Worm (Caenorhabditis elegans) whole organism, L4 larva: Measurements from ENCODE around the gene C05E11.7.

Experiments
- F10B5.3 ChIP-seq: sonication (generic microtip); optimal IDR thresholded peaks from 2 replicates; lab custom pipeline; 2016; ENCODE audit warnings: mild to moderate bottlenecking, missing genetic modification characterization, missing compliant biosample characterization
- F26F4.8 ChIP-seq: fragments of 200-800 bp; sonication (Bioruptor generic); conservative IDR thresholded peaks from 2 replicates; pipeline ENCODE4 v1.3.6; 2022; ENCODE audit warnings: missing genetic modification characterization, missing compliant biosample characterization
- F37D6.2 ChIP-seq: sonication (generic microtip); optimal IDR thresholded peaks from 2 replicates; lab custom pipeline; 2016; ENCODE audit warnings: mild to moderate bottlenecking, missing genetic modification characterization, missing compliant biosample characterization
- F49E8.2 ChIP-seq: sonication (generic microtip); optimal IDR thresholded peaks from 2 replicates; lab custom pipeline; 2016; ENCODE audit warnings: missing compliant biosample characterization, mild to moderate bottlenecking, missing genetic modification characterization, borderline replicate concordance
- R02D3.7 ChIP-seq: fragments of 150-350 bp; sonication (generic microtip); optimal IDR thresholded peaks from 3 replicates; lab custom pipeline; 2014; ENCODE audit warnings: missing biosample characterization, missing genetic modification characterization
- T20F7.1 ChIP-seq: fragments of 200-800 bp; sonication (Bioruptor generic); optimal IDR thresholded peaks from 2 replicates; lab custom pipeline; 2018; ENCODE audit warnings: mild to moderate bottlenecking, missing genetic modification characterization, missing compliant biosample characterization
- T26A8.4 ChIP-seq: fragments of 200-800 bp; sonication (Bioruptor generic); IDR thresholded peaks from 2 replicates; pipeline ENCODE4 v1.3.6; 2022; ENCODE audit warnings: missing genetic modification characterization, missing compliant biosample characterization
- Y48G9A.11 ChIP-seq: fragments of 200-800 bp; sonication (Bioruptor generic); IDR thresholded peaks from 2 replicates; pipeline ENCODE4 v1.3.6; 2022; ENCODE audit warnings: missing genetic modification reagents, missing genetic modification characterization, missing compliant biosample characterization
- aha-1 ChIP-seq: fragments of 150-350 bp; peaks from one replicate; lab custom pipeline; 2014; ENCODE audit warnings: missing biosample characterization, missing genetic modification characterization
- ama-1 ChIP-seq: fragments of 150-350 bp; optimal IDR thresholded peaks from 2 replicates; lab custom pipeline; 2014; ENCODE audit warnings: inconsistent platforms, mixed read lengths
- ceh-32 ChIP-seq: sonication (generic microtip); optimal IDR thresholded peaks from 2 replicates; lab custom pipeline; 2016; ENCODE audit warnings: mild to moderate bottlenecking, missing genetic modification characterization, missing compliant biosample characterization; ENCODE audit not compliant: poor library complexity
- ceh-44 ChIP-seq: fragments of 200-800 bp; sonication (Bioruptor generic); IDR thresholded peaks from 2 replicates; pipeline ENCODE4 v1.3.6; 2022; ENCODE audit warnings: missing genetic modification reagents, missing genetic modification characterization, missing compliant biosample characterization
- ceh-82 ChIP-seq: sonication (generic microtip); optimal IDR thresholded peaks from 2 replicates; lab custom pipeline; 2017; ENCODE audit warnings: missing biosample characterization, missing genetic modification characterization
- ces-1 ChIP-seq: fragments of 150-350 bp; sonication (generic microtip); optimal IDR thresholded peaks from 4 replicates; lab custom pipeline; 2014; ENCODE audit warnings: missing biosample characterization, missing genetic modification reagents, missing genetic modification characterization
- ctbp-1 ChIP-seq: fragments of 200-800 bp; sonication (Bioruptor generic); IDR thresholded peaks from 2 replicates; pipeline ENCODE4 v1.3.6; 2022; ENCODE audit warnings: missing genetic modification reagents, missing genetic modification characterization, missing compliant biosample characterization
- daf-16 ChIP-seq, 3 experiments: sonication (generic microtip); optimal IDR thresholded peaks; 2 replicates each; lab custom pipeline; 2016 to 2017; ENCODE audit warnings: missing genetic modification characterization in 3 of 3, missing genetic modification reagents in 3 of 3, mild to moderate bottlenecking in 2 of 3, missing compliant biosample characterization in 2 of 3, missing biosample characterization in 1 of 3, moderate library complexity in 1 of 3
- dmd-9 ChIP-seq: fragments of 200-800 bp; sonication (Bioruptor generic); IDR thresholded peaks from 2 replicates; pipeline ENCODE4 v1.3.6; 2022; ENCODE audit warnings: missing genetic modification reagents, missing genetic modification characterization, missing compliant biosample characterization
- egl-43 ChIP-seq: fragments of 200-800 bp; sonication (Bioruptor generic); IDR thresholded peaks from 2 replicates; pipeline ENCODE4 v1.3.6; 2022; ENCODE audit warnings: missing genetic modification reagents, missing genetic modification characterization, missing compliant biosample characterization
- fkh-10 ChIP-seq: fragments of 150-350 bp; optimal IDR thresholded peaks from 2 replicates; lab custom pipeline; 2014; ENCODE audit warnings: missing biosample characterization, missing genetic modification reagents, missing genetic modification characterization
- fos-1 ChIP-seq: fragments of 150-350 bp; optimal IDR thresholded peaks from 2 replicates; lab custom pipeline; 2014; ENCODE audit warnings: missing biosample characterization, missing genetic modification characterization
- hif-1 ChIP-seq, 2 experiments: sonication (generic microtip); optimal IDR thresholded peaks; 2 replicates each; lab custom pipeline; 2016 to 2017; ENCODE audit warnings: missing compliant biosample characterization in 2 of 2, missing genetic modification characterization in 2 of 2, missing genetic modification reagents in 2 of 2, missing genotype in 2 of 2, mild to moderate bottlenecking in 1 of 2
- hlh-11 ChIP-seq: fragments of 200-800 bp; sonication (Bioruptor generic); optimal IDR thresholded peaks from 2 replicates; lab custom pipeline; 2018; ENCODE audit warnings: mild to moderate bottlenecking, missing genetic modification characterization, missing compliant biosample characterization
- hlh-30 ChIP-seq: sonication (generic microtip); optimal IDR thresholded peaks from 2 replicates; lab custom pipeline; 2017; ENCODE audit warnings: antibody characterized with exemption, mild to moderate bottlenecking, missing genetic modification characterization, missing compliant biosample characterization; ENCODE audit not compliant: insufficient read depth
- hmg-1.1 ChIP-seq: fragments of 200-800 bp; sonication (Bioruptor generic); IDR thresholded peaks from 2 replicates; pipeline ENCODE4 v1.3.6; 2022; ENCODE audit warnings: missing genetic modification reagents, missing genetic modification characterization, missing compliant biosample characterization
- lim-7 ChIP-seq: fragments of 200-800 bp; sonication (Bioruptor generic); IDR thresholded peaks from 2 replicates; pipeline ENCODE4 v1.3.6; 2022; ENCODE audit warnings: missing genetic modification characterization, missing compliant biosample characterization
- lin-13 ChIP-seq: fragments of 150-350 bp; optimal IDR thresholded peaks from 2 replicates; lab custom pipeline; 2014; ENCODE audit warnings: missing biosample characterization, missing genetic modification reagents, missing genetic modification characterization
- lin-15B ChIP-seq: fragments of 150-350 bp; sonication (generic microtip); optimal IDR thresholded peaks from 3 replicates; lab custom pipeline; 2014; ENCODE audit warnings: missing biosample characterization, missing genetic modification characterization
- lin-29 ChIP-seq: fragments of 200-800 bp; sonication (Bioruptor generic); IDR thresholded peaks from 2 replicates; pipeline ENCODE4 v1.3.6; 2022; ENCODE audit warnings: missing genetic modification reagents, missing genetic modification characterization, missing compliant biosample characterization
- lin-38 ChIP-seq: fragments of 200-800 bp; sonication (Bioruptor generic); IDR thresholded peaks from 2 replicates; pipeline ENCODE4 v1.3.6; 2022; ENCODE audit warnings: missing genetic modification reagents, missing genetic modification characterization, missing compliant biosample characterization
- madf-9 ChIP-seq: fragments of 200-800 bp; sonication (Bioruptor generic); conservative IDR thresholded peaks from 2 replicates; pipeline ENCODE4 v1.3.6; 2022; ENCODE audit warnings: missing genetic modification reagents, missing genetic modification characterization, missing compliant biosample characterization
- mxl-2 ChIP-seq: fragments of 200-800 bp; sonication (Bioruptor generic); conservative IDR thresholded peaks from 2 replicates; pipeline ENCODE4 v1.3.6; 2022; ENCODE audit warnings: missing genetic modification reagents, missing genetic modification characterization, missing compliant biosample characterization
- mxl-3 ChIP-seq: fragments of 200-800 bp; sonication (Bioruptor generic); optimal IDR thresholded peaks from 2 replicates; lab custom pipeline; 2018; ENCODE audit warnings: mild to moderate bottlenecking, missing genetic modification characterization, missing compliant biosample characterization
- nhr-102 ChIP-seq: sonication (generic microtip); optimal IDR thresholded peaks from 2 replicates; lab custom pipeline; 2016; ENCODE audit warnings: mild to moderate bottlenecking, missing genetic modification characterization, moderate library complexity, missing compliant biosample characterization
- nhr-11 ChIP-seq: fragments of 150-350 bp; optimal IDR thresholded peaks from 2 replicates; lab custom pipeline; 2014; ENCODE audit warnings: missing biosample characterization, missing genetic modification characterization
- nhr-28 ChIP-seq: fragments of 150-350 bp; optimal IDR thresholded peaks from 2 replicates; lab custom pipeline; 2014; ENCODE audit warnings: missing biosample characterization, missing genetic modification characterization
- nhr-48 ChIP-seq: sonication (generic microtip); optimal IDR thresholded peaks from 2 replicates; lab custom pipeline; 2016; ENCODE audit warnings: mild to moderate bottlenecking, missing genetic modification characterization, missing compliant biosample characterization
- nhr-6 ChIP-seq: fragments of 150-350 bp; optimal IDR thresholded peaks from 2 replicates; lab custom pipeline; 2014; ENCODE audit warnings: missing biosample characterization, missing genetic modification characterization
- nhr-77 ChIP-seq: fragments of 150-350 bp; optimal IDR thresholded peaks from 2 replicates; lab custom pipeline; 2014; ENCODE audit warnings: missing biosample characterization, missing genetic modification characterization
- pha-4 ChIP-seq, 2 experiments: fragments of 150-350 bp in 1 of 2; fragments of 200-800 bp in 1 of 2; sonication (Bioruptor generic) in 1 of 2; IDR thresholded peaks in 1 of 2; optimal IDR thresholded peaks in 1 of 2; 2 replicates each; pipeline versions ENCODE4 v1.3.6 to Lab custom; 2014 to 2022; ENCODE audit warnings: missing genetic modification characterization in 2 of 2, missing genetic modification reagents in 2 of 2, missing biosample characterization in 1 of 2, missing compliant biosample characterization in 1 of 2
- sdz-12 ChIP-seq: fragments of 200-800 bp; sonication (Bioruptor generic); optimal IDR thresholded peaks from 2 replicates; lab custom pipeline; 2018; ENCODE audit warnings: mild to moderate bottlenecking, missing genetic modification characterization, missing compliant biosample characterization
- skn-1 ChIP-seq: fragments of 150-350 bp; optimal IDR thresholded peaks from 2 replicates; lab custom pipeline; 2014; ENCODE audit warnings: missing biosample characterization, missing genetic modification characterization
- spr-1 ChIP-seq: sonication (generic microtip); optimal IDR thresholded peaks from 2 replicates; lab custom pipeline; 2016; ENCODE audit warnings: mild to moderate bottlenecking, missing genetic modification characterization, missing compliant biosample characterization
- tag-97 ChIP-seq: fragments of 200-800 bp; sonication (Bioruptor generic); IDR thresholded peaks from 2 replicates; pipeline ENCODE4 v1.3.6; 2022; ENCODE audit warnings: missing genetic modification characterization, missing compliant biosample characterization
- tra-1 ChIP-seq: fragments of 200-800 bp; sonication (Bioruptor generic); IDR thresholded peaks from 2 replicates; pipeline ENCODE4 v1.3.6; 2022; ENCODE audit warnings: missing genetic modification reagents, missing genetic modification characterization, missing compliant biosample characterization
- unc-130 ChIP-seq: sonication (generic microtip); optimal IDR thresholded peaks from 2 replicates; lab custom pipeline; 2016; ENCODE audit warnings: missing genetic modification reagents, missing genetic modification characterization, missing compliant biosample characterization
- unc-39 ChIP-seq: sonication (generic microtip); optimal IDR thresholded peaks from 2 replicates; lab custom pipeline; 2017; ENCODE audit warnings: missing biosample characterization, missing genetic modification characterization
- unc-62 ChIP-seq, 3 experiments: fragments of 150-350 bp in 1 of 3; sonication (generic microtip); optimal IDR thresholded peaks in 2 of 3; peaks in 1 of 3; 1 replicate in 1 of 3; 2 replicates in 2 of 3; lab custom pipeline; 2014 to 2017; ENCODE audit warnings: missing biosample characterization in 3 of 3, missing genetic modification characterization in 3 of 3, missing genetic modification reagents in 3 of 3, missing genotype in 1 of 3
- vab-7 ChIP-seq: fragments of 200-800 bp; sonication (Bioruptor generic); IDR thresholded peaks from 2 replicates; pipeline ENCODE4 v1.3.6; 2022; ENCODE audit warnings: missing genetic modification reagents, missing genetic modification characterization, missing compliant biosample characterization
- ztf-11 ChIP-seq: fragments of 150-350 bp; optimal IDR thresholded peaks from 2 replicates; lab custom pipeline; 2014; ENCODE audit warnings: missing biosample characterization, missing genetic modification characterization

The C05E11.7 gene

ce11 chrX:4532160-4532741, 53.2 kb downstream of the C05E11.7 start, which contains the start of gene nhr-35 (continued):
- TF ChIP-seq egl-43 (GFP tag; lab: Robert Waterston, UW) (0 out of 2 replicates have a peak, but pooled peaks have one; percentile 18), pha-4 (GFP tag; IDR thresholded peaks at IDR 0.05; lab: Robert Waterston, UW) (peak; percentile 61), pha-4 (tag; optimal IDR thresholded peaks at IDR 0.05; lab: Kevin White, UChicago) (no peak), madf-9 (GFP tag; lab: Robert Waterston, UW) (no peak), lin-29 (GFP tag; lab: Robert Waterston, UW) (no peak), unc-130 (GFP tag; lab: Kevin White, UChicago) (no peak), F26F4.8 (GFP tag; lab: Robert Waterston, UW) (no peak), lin-15B (tag; lab: Kevin White, UChicago) (no peak), ceh-82 (tag; lab: Kevin White, UChicago) (no peak), lin-38 (GFP tag; lab: Robert Waterston, UW) (peak; percentile 36; the same call in 1 of the 2 replicates), dmd-9 (GFP tag; lab: Robert Waterston, UW) (0 out of 2 replicates have a peak, but pooled peaks have one; percentile 43), mxl-3 (peak; percentile 100), lim-7 (GFP tag; lab: Robert Waterston, UW) (no peak), ceh-44 (GFP tag; lab: Robert Waterston, UW) (no peak), unc-39 (tag; lab: Kevin White, UChicago) (no peak), nhr-11 (peak; percentile 70), ctbp-1 (no peak), lin-13 (peak; percentile 75), fkh-10 (GFP tag; lab: Kevin White, UChicago) (no peak), ces-1 (no peak), nhr-6 (tag; lab: Kevin White, UChicago) (no peak), nhr-48 (peak; percentile 93), ceh-32 (tag; lab: Kevin White, UChicago) (no peak), R02D3.7 (tag; lab: Kevin White, UChicago) (no peak), nhr-28 (tag; lab: Kevin White, UChicago) (peak; percentile 97), skn-1 (tag; lab: Kevin White, UChicago) (peak; percentile 1), F10B5.3 (tag; lab: Kevin White, UChicago) (no peak), tag-97 (GFP tag; lab: Robert Waterston, UW) (no peak), hlh-11 (tag; lab: Kevin White, UChicago) (peak; percentile 98), T26A8.4 (GFP tag; lab: Robert Waterston, UW) (peak; percentile 71), mxl-2 (GFP tag; lab: Robert Waterston, UW) (peak; percentile 90), tra-1 (GFP tag; lab: Robert Waterston, UW) (peak; percentile 93), sdz-12 (GFP tag; lab: Kevin White, UChicago) (no peak), ama-1 (lab: Kevin White, UChicago) (no peak), aha-1 (tag; lab: Kevin White, UChicago) (peak; percentile 0), Y48G9A.11 (no peak), F49E8.2 (tag; lab: Kevin White, UChicago) (no peak), nhr-77 (tag; lab: Kevin White, UChicago) (peak; percentile 80), F37D6.2 (tag; lab: Kevin White, UChicago) (no peak), unc-62 (GFP tag; optimal IDR thresholded peaks at IDR 0.05 in 1 of 2; lab: Kevin White, UChicago) (peak; percentile 53 to 100), unc-62 (tag; optimal IDR thresholded peaks at IDR 0.05; lab: Kevin White, UChicago) (no peak), daf-16 (GFP tag; optimal IDR thresholded peaks at IDR 0.05; lab: Kevin White, UChicago) (peak; percentile 22 to 73), daf-16 (tag; optimal IDR thresholded peaks at IDR 0.05; lab: Kevin White, UChicago) (peak; percentile 96), hlh-30 (tag; lab: Kevin White, UChicago) (peak; percentile 99), fos-1 (tag; lab: Kevin White, UChicago) (no peak), nhr-102 (peak; percentile 93), hmg-1.1 (peak; percentile 64), spr-1 (tag; lab: Kevin White, UChicago) (no peak), vab-7 (no peak), hif-1 (tag; optimal IDR thresholded peaks at IDR 0.05; lab: Kevin White, UChicago) (peak in 1 of 2 experiments; percentile 68), T20F7.1 (GFP tag; lab: Kevin White, UChicago) (peak; percentile 79), ztf-11 (no peak)
